Worm (Caenorhabditis elegans): ENCODE results near the gene C02C6.14.

C02C6.14 gene

DNA sequence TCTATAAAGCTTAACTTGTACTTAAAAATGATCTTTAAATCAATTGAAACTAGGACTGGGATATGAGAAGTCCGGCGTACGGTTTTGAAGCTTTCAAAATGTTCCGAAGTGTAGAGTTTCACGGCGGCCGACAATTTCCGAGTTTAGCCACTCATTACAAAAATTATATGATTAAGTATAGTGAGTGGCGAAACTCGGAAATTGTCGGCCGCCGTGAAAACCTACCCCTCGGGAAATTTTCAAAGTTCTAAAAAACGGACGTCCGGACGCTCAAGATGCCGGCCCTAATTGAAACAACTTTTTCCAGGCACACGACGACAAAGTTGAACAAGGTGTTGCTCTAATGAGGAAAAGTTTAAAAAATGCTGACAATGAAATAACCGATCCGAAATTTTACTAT, 47.7 kb downstream of the C02C6.14 start:
- no peak for TF ChIP-seq hlh-17 (GFP tag; optimal IDR thresholded peaks at IDR 0.05; ENCODE audit: borderline replicate concordance)
- TF ChIP-seq C34B4.2 (tag; optimal IDR thresholded peaks at IDR 0.05) = no peak
- TF ChIP-seq nhr-84 (tag; optimal IDR thresholded peaks at IDR 0.05) = no peak
- no peak for TF ChIP-seq ces-1 (GFP tag; optimal IDR thresholded peaks at IDR 0.05)
- no peak for TF ChIP-seq mab-9 (GFP tag; IDR thresholded peaks at IDR 0.05)
- no peak for TF ChIP-seq nhr-28 (tag; optimal IDR thresholded peaks at IDR 0.05)
- TF ChIP-seq nhr-76 (tag; optimal IDR thresholded peaks at IDR 0.05) = no peak
- TF ChIP-seq nhr-11 (tag; optimal IDR thresholded peaks at IDR 0.05) = no peak
- no peak for TF ChIP-seq elt-2 (tag; optimal IDR thresholded peaks at IDR 0.05)
- TF ChIP-seq ceh-8 (GFP tag; optimal IDR thresholded peaks at IDR 0.05) = no peak
- no peak for TF ChIP-seq fkh-4 (tag; optimal IDR thresholded peaks at IDR 0.05; ENCODE audit: borderline replicate concordance)
- no peak for TF ChIP-seq lir-3 (tag; optimal IDR thresholded peaks at IDR 0.05; ENCODE audit: poor library complexity)
- TF ChIP-seq sup-37 (GFP tag; optimal IDR thresholded peaks at IDR 0.05) = no peak
- no peak for TF ChIP-seq hpl-2 (GFP tag; optimal IDR thresholded peaks at IDR 0.05)
- no peak for TF ChIP-seq lin-13 (GFP tag; optimal IDR thresholded peaks at IDR 0.05)

- TF ChIP-seq efl-1 (optimal IDR thresholded peaks at IDR 0.05) = no peak
- TF ChIP-seq efl-1 (GFP tag; optimal IDR thresholded peaks at IDR 0.05 in 1 of 2) = no peak
- TF ChIP-seq elt-2 (tag; optimal IDR thresholded peaks at IDR 0.05) = no peak
- no peak for TF ChIP-seq nhr-84 (tag; optimal IDR thresholded peaks at IDR 0.05)
- TF ChIP-seq alr-1 (tag; optimal IDR thresholded peaks at IDR 0.05; ENCODE audit: borderline replicate concordance) = no peak
- TF ChIP-seq snpc-4 (tag; optimal IDR thresholded peaks at IDR 0.05) = peak; percentile 30
- no peak for TF ChIP-seq jun-1 (tag; optimal IDR thresholded peaks at IDR 0.05)
- TF ChIP-seq ceh-63 (GFP tag; optimal IDR thresholded peaks at IDR 0.05) = no peak
- no peak for TF ChIP-seq nhr-71 (tag; optimal IDR thresholded peaks at IDR 0.05)
These were observed 48.7 kb downstream of the C02C6.14 start for ce11 chrX:15586192-15586591.
